Fruit fly (Drosophila melanogaster) ovary, adult (tissue): Measurements from ENCODE around the gene Remo.

Experiments
- CG17801 ChIP-seq: fragments of 200-800 bp; optimal IDR thresholded peaks from 2 replicates; lab custom pipeline; 2019; ENCODE audit warnings: missing biosample characterization, mild to moderate bottlenecking, missing genetic modification characterization, moderate library complexity; ENCODE audit not compliant: partially characterized antibody

Remo gene

dm6 chrX:13314323-13314722 lies 26.5 kb downstream of the Remo start:
- TF ChIP-seq CG17801 (GFP tag; lab: Kevin White, UChicago) = no peak

- TF ChIP-seq CG17801 (GFP tag; lab: Kevin White, UChicago) = no peak
Observed at dm6 chrX:13314789-13315462, 27.1 kb downstream of the Remo start.

- no peak for TF ChIP-seq CG17801 (GFP tag; lab: Kevin White, UChicago)
Observed at dm6 chrX:13315463-13315817, 27.6 kb downstream of the Remo start.

- peak; percentile 91 for TF ChIP-seq CG17801 (GFP tag; lab: Kevin White, UChicago)
Observed at dm6 chrX:13319376-13319883, 31.6 kb downstream of the Remo start.

- no peak for TF ChIP-seq CG17801 (GFP tag; lab: Kevin White, UChicago)
Observed at dm6 chrX:13320697-13321445, 33.0 kb downstream of the Remo start.

dm6 chrX:13322405-13322804 lies 34.6 kb downstream of the Remo start:
- peak; percentile 9 for TF ChIP-seq CG17801 (GFP tag; lab: Kevin White, UChicago)

- TF ChIP-seq CG17801 (GFP tag; lab: Kevin White, UChicago) = peak; percentile 33
Observed at dm6 chrX:13323114-13323513, 35.3 kb downstream of the Remo start.

dm6 chrX:13323526-13323925 lies 35.7 kb downstream of the Remo start:
- TF ChIP-seq CG17801 (GFP tag; lab: Kevin White, UChicago) = no peak

dm6 chrX:13325310-13325709 lies 37.5 kb downstream of the Remo start:
- no peak for TF ChIP-seq CG17801 (GFP tag; lab: Kevin White, UChicago)

dm6 chrX:13329572-13330046 lies 41.8 kb downstream of the Remo start, which contains the start of gene Prx2:
Prx2 (plus strand) TSS chrX:13329824.
- peak; percentile 69 for TF ChIP-seq CG17801 (GFP tag; lab: Kevin White, UChicago)

dm6 chrX:13331814-13332701 lies 44.2 kb downstream of the Remo start:
- peak; percentile 56 for TF ChIP-seq CG17801 (GFP tag; lab: Kevin White, UChicago)

dm6 chrX:13332702-13333243 lies 44.9 kb downstream of the Remo start:
- TF ChIP-seq CG17801 (GFP tag; lab: Kevin White, UChicago) = peak; percentile 17

- peak; percentile 23 for TF ChIP-seq CG17801 (GFP tag; lab: Kevin White, UChicago)
Observed at dm6 chrX:13334434-13335146, 46.7 kb downstream of the Remo start.

dm6 chrX:13337454-13337853 lies 49.6 kb downstream of the Remo start, which contains the start of gene RpS15Aa:
RpS15Aa (minus strand) TSS chrX:13337705.
- peak; percentile 90 for TF ChIP-seq CG17801 (GFP tag; lab: Kevin White, UChicago)
